Worm (Caenorhabditis elegans) whole organism, L4 larva: ENCODE measurements around the gene srh-297.

Source experiments
- aly-2 ChIP-seq: sonication (generic microtip); optimal IDR thresholded peaks from 2 replicates; lab custom pipeline; 2018; ENCODE audit warnings: missing biosample characterization, missing genetic modification characterization
- ceh-82 ChIP-seq: sonication (generic microtip); optimal IDR thresholded peaks from 2 replicates; lab custom pipeline; 2017; ENCODE audit warnings: missing biosample characterization, missing genetic modification characterization
- ces-1 ChIP-seq: fragments of 150-350 bp; sonication (generic microtip); optimal IDR thresholded peaks from 4 replicates; lab custom pipeline; 2014; ENCODE audit warnings: missing biosample characterization, missing genetic modification reagents, missing genetic modification characterization
- fkh-10 ChIP-seq: fragments of 150-350 bp; optimal IDR thresholded peaks from 2 replicates; lab custom pipeline; 2014; ENCODE audit warnings: missing biosample characterization, missing genetic modification reagents, missing genetic modification characterization
- hlh-30 ChIP-seq: sonication (generic microtip); optimal IDR thresholded peaks from 2 replicates; lab custom pipeline; 2017; ENCODE audit warnings: antibody characterized with exemption, mild to moderate bottlenecking, missing genetic modification characterization, missing compliant biosample characterization; ENCODE audit not compliant: insufficient read depth
- lin-13 ChIP-seq: fragments of 150-350 bp; optimal IDR thresholded peaks from 2 replicates; lab custom pipeline; 2014; ENCODE audit warnings: missing biosample characterization, missing genetic modification reagents, missing genetic modification characterization
- lin-38 ChIP-seq: fragments of 200-800 bp; sonication (Bioruptor generic); IDR thresholded peaks from 2 replicates; pipeline ENCODE4 v1.3.6; 2022; ENCODE audit warnings: missing genetic modification reagents, missing genetic modification characterization, missing compliant biosample characterization
- nhr-11 ChIP-seq: fragments of 150-350 bp; optimal IDR thresholded peaks from 2 replicates; lab custom pipeline; 2014; ENCODE audit warnings: missing biosample characterization, missing genetic modification characterization
- nhr-28 ChIP-seq: fragments of 150-350 bp; optimal IDR thresholded peaks from 2 replicates; lab custom pipeline; 2014; ENCODE audit warnings: missing biosample characterization, missing genetic modification characterization
- unc-39 ChIP-seq: sonication (generic microtip); optimal IDR thresholded peaks from 2 replicates; lab custom pipeline; 2017; ENCODE audit warnings: missing biosample characterization, missing genetic modification characterization
- zfp-3 ChIP-seq: fragments of 200-800 bp; sonication (Bioruptor generic); conservative IDR thresholded peaks from 2 replicates; pipeline ENCODE4 v1.3.6; 2022; ENCODE audit warnings: missing genetic modification reagents, missing genetic modification characterization, missing compliant biosample characterization

DNA sequence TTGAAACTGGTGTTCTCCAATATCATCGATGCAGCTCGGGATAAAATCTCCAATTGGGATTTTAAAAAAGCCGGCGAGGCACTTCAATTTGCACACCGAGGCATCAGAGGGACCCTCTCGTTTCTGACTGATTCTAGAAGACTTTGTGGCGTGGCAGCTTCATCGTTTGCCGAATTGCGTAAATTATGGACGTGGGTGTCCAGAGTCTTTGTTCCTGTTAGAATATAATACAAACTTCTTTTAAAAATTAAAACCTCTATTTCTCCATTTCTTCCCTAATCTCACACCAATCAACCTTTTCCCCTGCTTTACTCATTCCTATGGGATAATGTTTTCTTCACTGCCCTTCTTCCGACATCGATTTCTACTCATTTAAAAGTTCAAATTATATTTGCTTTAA lies 20.0 kb downstream of the srh-297 start, which contains the start of gene ZC239.5:
- TF ChIP-seq lin-38 (GFP tag; lab: Robert Waterston, UW), result no peak
- TF ChIP-seq unc-39 (tag; lab: Kevin White, UChicago), result no peak
- TF ChIP-seq lin-13 (GFP tag; lab: Kevin White, UChicago), result no peak
- no peak for TF ChIP-seq nhr-11 (tag; lab: Kevin White, UChicago)
- no peak for TF ChIP-seq nhr-28 (tag; lab: Kevin White, UChicago)
- TF ChIP-seq aly-2 (tag; lab: Kevin White, UChicago), result no peak
- TF ChIP-seq ceh-82 (tag; lab: Kevin White, UChicago), result no peak
- no peak for TF ChIP-seq fkh-10
- no peak for TF ChIP-seq ces-1 (GFP tag; lab: Kevin White, UChicago)
- no peak for TF ChIP-seq hlh-30 (tag; lab: Kevin White, UChicago)
- no peak for TF ChIP-seq zfp-3 (GFP tag; lab: Robert Waterston, UW)
